Worm (Caenorhabditis elegans): Measurements from ENCODE around the gene tth-1.

The tth-1 gene

ce11 chrX:8459789-8460188, 36.3 kb upstream of the tth-1 start:
- TF ChIP-seq nhr-12 (tag; optimal IDR thresholded peaks at IDR 0.05) (no peak), sma-9 (GFP tag; optimal IDR thresholded peaks at IDR 0.05) (no peak), sma-9 (tag; optimal IDR thresholded peaks at IDR 0.05) (no peak), ceh-82 (tag; optimal IDR thresholded peaks at IDR 0.05) (no peak)

- TF ChIP-seq ceh-82 (tag; optimal IDR thresholded peaks at IDR 0.05) (no peak), gmeb-1 (tag; optimal IDR thresholded peaks at IDR 0.05) (no peak), ama-1 (optimal IDR thresholded peaks at IDR 0.05) (no peak), mab-5 (tag; optimal IDR thresholded peaks at IDR 0.05) (no peak), R02D3.7 (tag; optimal IDR thresholded peaks at IDR 0.05) (no peak), ztf-4 (tag; optimal IDR thresholded peaks at IDR 0.05) (no peak), nhr-237 (tag; optimal IDR thresholded peaks at IDR 0.05) (no peak), sma-9 (GFP tag; optimal IDR thresholded peaks at IDR 0.05) (no peak), sma-9 (tag; optimal IDR thresholded peaks at IDR 0.05) (no peak), sem-4 (tag; optimal IDR thresholded peaks at IDR 0.05) (no peak), lin-11 (tag; optimal IDR thresholded peaks at IDR 0.05) (no peak), egl-27 (tag; optimal IDR thresholded peaks at IDR 0.05) (no peak), nhr-11 (tag; optimal IDR thresholded peaks at IDR 0.05) (no peak), nhr-21 (tag; optimal IDR thresholded peaks at IDR 0.05) (no peak), nhr-6 (tag; optimal IDR thresholded peaks at IDR 0.05) (no peak), mbf-1 (tag; optimal IDR thresholded peaks at IDR 0.05) (no peak)
Measured at ce11 chrX:8457314-8457713, 33.8 kb upstream of the tth-1 start, which contains the start of gene F16F9.3. TSS of gene F16F9.3 (plus strand) at chrX:8457614.

- no peak for TF ChIP-seq nhr-10 (tag; optimal IDR thresholded peaks at IDR 0.05)
- peak; percentile 38 for TF ChIP-seq sma-3 (GFP tag; optimal IDR thresholded peaks at IDR 0.05)
- TF ChIP-seq nhr-21 (tag; optimal IDR thresholded peaks at IDR 0.05) = peak; percentile 36
- peak; percentile 20 for TF ChIP-seq blmp-1 (tag; optimal IDR thresholded peaks at IDR 0.05; ENCODE audit: insufficient read depth)
Measured at ce11 chrX:8455590-8456166, 32.1 kb upstream of the tth-1 start, which contains the start of gene dpy-6. TSS of gene dpy-6 (minus strand) at chrX:8455640.

ce11 chrX:8446108-8446507, 22.6 kb upstream of the tth-1 start, which contains the start of gene F16F9.1:
TSS of gene F16F9.1 (plus strand) at chrX:8446408.
- TF ChIP-seq elt-3 (tag; optimal IDR thresholded peaks at IDR 0.05) = no peak

ce11 chrX:8444922-8445321, 21.4 kb upstream of the tth-1 start:
- TF ChIP-seq sem-4 (tag; optimal IDR thresholded peaks at IDR 0.05) = no peak

ce11 chrX:8440001-8440735, 16.6 kb upstream of the tth-1 start:
- TF ChIP-seq elt-1 (tag; optimal IDR thresholded peaks at IDR 0.05) = no peak
- TF ChIP-seq nhr-11 (tag; optimal IDR thresholded peaks at IDR 0.05) = no peak
- TF ChIP-seq sma-9 (GFP tag; optimal IDR thresholded peaks at IDR 0.05) = peak; percentile 51
- no peak for TF ChIP-seq sma-9 (tag; optimal IDR thresholded peaks at IDR 0.05)
- TF ChIP-seq aly-2 (tag; optimal IDR thresholded peaks at IDR 0.05) = no peak
- no peak for TF ChIP-seq elt-3 (tag; optimal IDR thresholded peaks at IDR 0.05)
- no peak for TF ChIP-seq nhr-12 (tag; optimal IDR thresholded peaks at IDR 0.05)
- TF ChIP-seq F13H6.1 (tag; optimal IDR thresholded peaks at IDR 0.05) = peak; percentile 20
- no peak for TF ChIP-seq snpc-4 (tag; optimal IDR thresholded peaks at IDR 0.05)
- TF ChIP-seq mbf-1 (tag; optimal IDR thresholded peaks at IDR 0.05) = no peak
- no peak for TF ChIP-seq Y55F3AM.14 (GFP tag; optimal IDR thresholded peaks at IDR 0.05)
- peak; percentile 32 for TF ChIP-seq nhr-129 (tag; optimal IDR thresholded peaks at IDR 0.05)
- no peak for TF ChIP-seq lin-13 (GFP tag; optimal IDR thresholded peaks at IDR 0.05)

ce11 chrX:8438756-8439155, 15.2 kb upstream of the tth-1 start:
- TF ChIP-seq nhr-237 (tag; optimal IDR thresholded peaks at IDR 0.05) (no peak), blmp-1 (tag; optimal IDR thresholded peaks at IDR 0.05; ENCODE audit: insufficient read depth) (peak; percentile 37)

All from whole organism, L2 larva.